Fruit fly (Drosophila melanogaster) whole organism, adult: ENCODE measurements around the gene Eaf6.
A peak's percentile ranks its signal among the peaks of the same experiment; 100 is the strongest.

Experiments
- CG11617 ChIP-seq: fragments of 200-800 bp; sonication (Bioruptor generic); optimal IDR thresholded peaks from 2 replicates; lab custom pipeline; 2017; ENCODE audit warnings: mild to moderate bottlenecking, missing biosample characterization, missing genetic modification reagents, missing genetic modification characterization
- CG12768 ChIP-seq: fragments of 200-800 bp; sonication (Bioruptor generic); optimal IDR thresholded peaks from 2 replicates; lab custom pipeline; 2017; ENCODE audit warnings: missing biosample characterization, missing genetic modification characterization, mild to moderate bottlenecking, moderate library complexity, missing genetic modification reagents
- CG14711 ChIP-seq: fragments of 200-800 bp; sonication (Bioruptor generic); optimal IDR thresholded peaks from 2 replicates; lab custom pipeline; 2018; ENCODE audit warnings: missing biosample characterization, mild to moderate bottlenecking, missing genetic modification characterization, moderate library complexity
- CG1620 ChIP-seq: fragments of 200-800 bp; sonication (Bioruptor generic); optimal IDR thresholded peaks from 2 replicates; lab custom pipeline; 2016; ENCODE audit warnings: missing biosample characterization, missing genetic modification characterization
- CG33017 ChIP-seq: fragments of 200-800 bp; sonication (Bioruptor generic); optimal IDR thresholded peaks from 2 replicates; lab custom pipeline; 2018; ENCODE audit warnings: missing biosample characterization, mild to moderate bottlenecking, missing genetic modification characterization, moderate library complexity
- CG5204 ChIP-seq: fragments of 200-800 bp; sonication (Bioruptor generic); optimal IDR thresholded peaks from 2 replicates; lab custom pipeline; 2016; ENCODE audit warnings: missing biosample characterization, missing genetic modification characterization
- CG7045 ChIP-seq: fragments of 200-800 bp; sonication (Bioruptor generic); optimal IDR thresholded peaks from 2 replicates; lab custom pipeline; 2017; ENCODE audit warnings: missing biosample characterization, mild to moderate bottlenecking, missing genetic modification characterization
- CG7101 ChIP-seq: fragments of 200-800 bp; sonication (Bioruptor generic); optimal IDR thresholded peaks from 2 replicates; lab custom pipeline; 2018; ENCODE audit warnings: missing biosample characterization, mild to moderate bottlenecking, missing genetic modification characterization, moderate library complexity
- Clk ChIP-seq: fragments of 200-800 bp; sonication (Bioruptor generic); optimal IDR thresholded peaks from 2 replicates; lab custom pipeline; 2017; ENCODE audit warnings: missing biosample characterization, missing genetic modification characterization
- Crg-1 ChIP-seq: fragments of 200-800 bp; sonication (Bioruptor generic); optimal IDR thresholded peaks from 2 replicates; lab custom pipeline; 2016; ENCODE audit warnings: missing biosample characterization, missing genetic modification characterization
- Hr96 ChIP-seq: fragments of 200-800 bp; sonication (Bioruptor generic); optimal IDR thresholded peaks from 2 replicates; lab custom pipeline; 2016; ENCODE audit warnings: missing biosample characterization, missing genetic modification characterization
- Mnt ChIP-seq: fragments of 200-800 bp; sonication (Bioruptor generic); optimal IDR thresholded peaks from 2 replicates; lab custom pipeline; 2016; ENCODE audit warnings: missing biosample characterization, mild to moderate bottlenecking, missing genetic modification characterization
- bab1 ChIP-seq: fragments of 200-800 bp; sonication (Bioruptor generic); optimal IDR thresholded peaks from 3 replicates; lab custom pipeline; 2019; ENCODE audit warnings: missing biosample characterization, mild to moderate bottlenecking, missing genetic modification characterization, moderate library complexity
- cic ChIP-seq: fragments of 200-800 bp; sonication (Bioruptor generic); optimal IDR thresholded peaks from 2 replicates; lab custom pipeline; 2017; ENCODE audit warnings: missing biosample characterization, mild to moderate bottlenecking, missing genetic modification characterization, moderate library complexity
- cnc ChIP-seq, 2 experiments: fragments of >200 bp; optimal IDR thresholded peaks; 2 replicates each; lab custom pipeline; 2017
- kay ChIP-seq: fragments of 200-800 bp; sonication (Bioruptor generic); peaks from one replicate; lab custom pipeline; 2016; ENCODE audit warnings: missing biosample characterization, missing genetic modification characterization, borderline replicate concordance
- ovo ChIP-seq: fragments of 200-800 bp; sonication (Bioruptor generic); optimal IDR thresholded peaks from 2 replicates; lab custom pipeline; 2016; ENCODE audit warnings: missing biosample characterization, missing genetic modification characterization
- pad ChIP-seq: fragments of 200-800 bp; sonication (Bioruptor generic); optimal IDR thresholded peaks from 3 replicates; lab custom pipeline; 2017; ENCODE audit warnings: missing biosample characterization, missing genetic modification characterization, mild to moderate bottlenecking, moderate library complexity, missing genetic modification reagents
- tj ChIP-seq: fragments of 200-800 bp; sonication (Bioruptor generic); optimal IDR thresholded peaks from 3 replicates; lab custom pipeline; 2017; ENCODE audit warnings: missing biosample characterization, mild to moderate bottlenecking, missing genetic modification characterization, moderate library complexity
- toe ChIP-seq: fragments of 200-800 bp; sonication (Bioruptor generic); optimal IDR thresholded peaks from 2 replicates; lab custom pipeline; 2016; ENCODE audit warnings: missing biosample characterization, missing genetic modification characterization

Gene Eaf6

dm6 chr3L:5594853-5595593, 13.1 kb downstream of the Eaf6 start, which contains the start of the genes Alp10 and Alp9:
TSS of gene Alp10 (minus strand) at chr3L:5595272.
TSS of gene Alp9 (plus strand) at chr3L:5595542.
- TF ChIP-seq cnc (optimal IDR thresholded peaks at IDR 0.05; lab: Kevin White, UChicago) = no peak
- TF ChIP-seq cic (GFP tag; lab: Kevin White, UChicago) = no peak
- TF ChIP-seq tj (GFP tag; lab: Kevin White, UChicago) = no peak
- peak; percentile 47 for TF ChIP-seq kay (GFP tag; lab: Kevin White, UChicago)

- TF ChIP-seq Crg-1 (GFP tag; lab: Kevin White, UChicago) (no peak), CG14711 (tag; lab: Kevin White, UChicago) (no peak), toe (GFP tag; lab: Kevin White, UChicago) (no peak), Mnt (GFP tag; lab: Kevin White, UChicago) (no peak), CG11617 (GFP tag; lab: Kevin White, UChicago) (no peak), Clk (GFP tag; lab: Kevin White, UChicago) (no peak), Hr96 (GFP tag; lab: Kevin White, UChicago) (no peak), pad (GFP tag; lab: Kevin White, UChicago) (no peak), ovo (GFP tag; lab: Kevin White, UChicago) (no peak), CG12768 (no peak), bab1 (no peak), CG7101 (no peak), CG1620 (no peak), kay (GFP tag; lab: Kevin White, UChicago) (no peak), CG33017 (tag; lab: Kevin White, UChicago) (no peak)
Observed at dm6 chr3L:5594163-5594715, 13.9 kb downstream of the Eaf6 start.

dm6 chr3L:5592437-5592836, 15.7 kb downstream of the Eaf6 start, which contains the start of gene spo:
TSS of gene spo (minus strand) at chr3L:5592571.
- TF ChIP-seq Crg-1 (GFP tag; lab: Kevin White, UChicago) (no peak), tj (GFP tag; lab: Kevin White, UChicago) (peak; percentile 91)

dm6 chr3L:5583295-5583707, 24.8 kb downstream of the Eaf6 start:
- peak; percentile 63 for TF ChIP-seq pad (GFP tag; lab: Kevin White, UChicago)
- TF ChIP-seq CG7045 = peak; percentile 75
- peak; percentile 51 for TF ChIP-seq CG11617 (GFP tag; lab: Kevin White, UChicago)
- TF ChIP-seq CG14711 (tag; lab: Kevin White, UChicago) = peak; percentile 75
- peak; percentile 91 for TF ChIP-seq toe (GFP tag; lab: Kevin White, UChicago)
- TF ChIP-seq ovo (GFP tag; lab: Kevin White, UChicago) = peak; percentile 67
- peak; percentile 83 for TF ChIP-seq CG5204 (GFP tag; lab: Kevin White, UChicago)
- peak; percentile 82 for TF ChIP-seq CG1620
- peak; percentile 47 for TF ChIP-seq tj (GFP tag; lab: Kevin White, UChicago)
- TF ChIP-seq CG12768 = peak; percentile 69
- peak; percentile 79 for TF ChIP-seq Hr96 (GFP tag; lab: Kevin White, UChicago)
- TF ChIP-seq cic (GFP tag; lab: Kevin White, UChicago) = no peak
- peak; percentile 77 for TF ChIP-seq CG7101
- peak; percentile 53 for TF ChIP-seq CG33017 (tag; lab: Kevin White, UChicago)
- TF ChIP-seq kay (GFP tag; lab: Kevin White, UChicago) = no peak
- no peak for TF ChIP-seq cnc (optimal IDR thresholded peaks at IDR 0.05; lab: Kevin White, UChicago)
- peak; percentile 67 for TF ChIP-seq Mnt (GFP tag; lab: Kevin White, UChicago)
- TF ChIP-seq Clk (GFP tag; lab: Kevin White, UChicago) = peak; percentile 71
- TF ChIP-seq Crg-1 (GFP tag; lab: Kevin White, UChicago) = peak; percentile 67
- peak; percentile 85 for TF ChIP-seq bab1

dm6 chr3L:5581542-5581941, 26.6 kb downstream of the Eaf6 start:
- TF ChIP-seq CG7101 (no peak), Hr96 (GFP tag; lab: Kevin White, UChicago) (no peak)

- TF ChIP-seq pad (GFP tag; lab: Kevin White, UChicago) = no peak
- peak; percentile 22 for TF ChIP-seq kay (GFP tag; lab: Kevin White, UChicago)
- TF ChIP-seq CG33017 (tag; lab: Kevin White, UChicago) = no peak
- no peak for TF ChIP-seq CG14711 (tag; lab: Kevin White, UChicago)
Observed at dm6 chr3L:5580490-5581116, 27.5 kb downstream of the Eaf6 start.

dm6 chr3L:5579762-5580161, 28.3 kb downstream of the Eaf6 start:
- TF ChIP-seq cnc (optimal IDR thresholded peaks at IDR 0.05; lab: Kevin White, UChicago) (no peak), ovo (GFP tag; lab: Kevin White, UChicago) (no peak), Clk (GFP tag; lab: Kevin White, UChicago) (no peak), toe (GFP tag; lab: Kevin White, UChicago) (no peak), CG33017 (tag; lab: Kevin White, UChicago) (no peak), CG5204 (GFP tag; lab: Kevin White, UChicago) (no peak), CG7101 (no peak), Crg-1 (GFP tag; lab: Kevin White, UChicago) (no peak), cic (GFP tag; lab: Kevin White, UChicago) (no peak), CG14711 (tag; lab: Kevin White, UChicago) (no peak), Hr96 (GFP tag; lab: Kevin White, UChicago) (no peak), kay (GFP tag; lab: Kevin White, UChicago) (no peak), bab1 (no peak), Mnt (GFP tag; lab: Kevin White, UChicago) (no peak), pad (GFP tag; lab: Kevin White, UChicago) (no peak)
